Fruit fly (Drosophila melanogaster) whole organism, embryonic: ENCODE data around the gene Mical.

ENCODE experiments used
- cad ChIP-seq: fragments of >200 bp; optimal IDR thresholded peaks from 2 replicates; lab custom pipeline; 2017; ENCODE audit warnings: missing biosample characterization, missing genetic modification characterization
- gsb ChIP-seq: fragments of 200-800 bp; sonication (Bioruptor generic); IDR thresholded peaks from 2 replicates; pipeline ENCODE4 v1.3.6; 2022; ENCODE audit warnings: missing biosample characterization, missing genetic modification characterization
- kah ChIP-seq: fragments of 200-800 bp; sonication (Bioruptor generic); optimal IDR thresholded peaks from 2 replicates; lab custom pipeline; 2018; ENCODE audit warnings: missing biosample characterization, mild to moderate bottlenecking, missing genetic modification characterization

DNA sequence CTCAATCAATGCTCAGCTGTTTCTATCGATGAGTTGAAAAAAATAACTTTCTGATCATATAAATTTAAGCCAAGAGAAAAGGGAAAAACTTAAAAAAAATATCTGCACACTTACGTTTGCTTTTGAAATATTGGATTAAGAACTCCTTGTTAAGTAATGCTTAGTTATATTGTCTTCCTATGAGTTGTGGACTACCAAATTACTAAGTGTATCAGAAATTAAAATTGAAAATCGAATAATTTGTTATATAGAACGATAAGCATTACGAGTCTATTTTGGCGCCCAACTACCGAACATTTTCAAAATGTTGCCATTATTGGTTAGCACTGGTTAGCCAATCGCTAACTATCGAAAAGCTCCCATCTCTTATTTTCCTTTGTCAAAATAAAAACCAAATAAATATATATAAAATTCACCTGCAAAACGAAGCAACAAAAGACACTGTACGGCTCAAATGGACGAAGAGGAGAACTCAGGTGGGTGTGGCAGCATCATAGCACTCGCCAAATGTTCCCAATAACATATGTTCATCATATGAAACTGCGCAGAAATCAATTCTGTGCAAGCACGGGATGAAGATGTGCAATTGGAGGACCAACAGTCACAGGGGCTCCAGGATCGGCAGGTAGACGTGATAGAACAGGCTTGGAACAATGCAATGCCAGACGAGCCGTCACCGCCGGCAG, 6.3 kb upstream of the Mical start, which contains the start of gene ohgt:
- no peak for TF ChIP-seq kah
- no peak for TF ChIP-seq cad (GFP tag; lab: Kevin White, UChicago)
- no peak for TF ChIP-seq gsb (GFP tag; lab: Robert Waterston, UW)
